Fruit fly (Drosophila melanogaster): ENCODE results near the gene dpy.

dm6 chr2L:4452798-4453197 lies 161.3 kb downstream of the dpy start, which contains the start of gene CG15439:
- TF ChIP-seq Snoo (tag; optimal IDR thresholded peaks at IDR 0.05) (no peak), fd96Ca (GFP tag; IDR thresholded peaks at IDR 0.05) (no peak), CG14655 (GFP tag; optimal IDR thresholded peaks at IDR 0.05) (no peak), EcR (GFP tag; optimal IDR thresholded peaks at IDR 0.05) (no peak), Ets98B (GFP tag; IDR thresholded peaks at IDR 0.05) (no peak), CG12605 (GFP tag; IDR thresholded peaks at IDR 0.05) (no peak), CG8159 (tag; optimal IDR thresholded peaks at IDR 0.05) (no peak), CG8301 (tag; optimal IDR thresholded peaks at IDR 0.05) (no peak), CG15710 (tag; optimal IDR thresholded peaks at IDR 0.05) (no peak), rn (GFP tag; IDR thresholded peaks at IDR 0.05) (no peak)
